Worm (Caenorhabditis elegans): Measurements from ENCODE around the gene sel-11.

- no peak for TF ChIP-seq lin-29 (GFP tag; IDR thresholded peaks at IDR 0.05)
- TF ChIP-seq mdl-1 (tag; optimal IDR thresholded peaks at IDR 0.05), result no peak
- TF ChIP-seq nhr-76 (tag; optimal IDR thresholded peaks at IDR 0.05), result no peak
These were observed 9.8 kb upstream of the sel-11 start, which contains the start of gene smoc-1 for ce11 chrV:11757358-11757757.

Data from whole organism, L4 larva.